Fruit fly (Drosophila melanogaster): ENCODE data around the gene CG12499.
A peak's percentile ranks its signal among the peaks of the same experiment; 100 is the strongest.

CG12499 gene

dm6 chr3R:22424602-22425190 lies 21.7 kb downstream of the CG12499 start, which contains the start of gene pinta (continued):
- TF ChIP-seq CG16813 (GFP tag; IDR thresholded peaks at IDR 0.05; ENCODE audit: partially characterized antibody) (0 out of 3 replicates have a peak, but pooled peaks have one; percentile 22), CG14050 (GFP tag; IDR thresholded peaks at IDR 0.05) (no peak), Dp (GFP tag; optimal IDR thresholded peaks at IDR 0.05) (peak; percentile 21), CG9437 (GFP tag; optimal IDR thresholded peaks at IDR 0.05) (peak; percentile 91), sc (optimal IDR thresholded peaks at IDR 0.05) (no peak), sc (GFP tag; optimal IDR thresholded peaks at IDR 0.05) (no peak), vfl (GFP tag; optimal IDR thresholded peaks at IDR 0.05) (no peak), Eip74EF (GFP tag; optimal IDR thresholded peaks at IDR 0.05) (no peak), Pdp1 (GFP tag; optimal IDR thresholded peaks at IDR 0.05) (peak in 1 of 2 experiments; percentile 91), Sry-δ (GFP tag; optimal IDR thresholded peaks at IDR 0.05) (peak; percentile 59), D (optimal IDR thresholded peaks at IDR 0.05) (no peak), D (GFP tag; optimal IDR thresholded peaks at IDR 0.05) (no peak), eyg (GFP tag; optimal IDR thresholded peaks at IDR 0.05) (no peak), CG2202 (tag; optimal IDR thresholded peaks at IDR 0.05) (no peak)

dm6 chr3R:22423996-22424395 lies 22.4 kb downstream of the CG12499 start:
- TF ChIP-seq CG15269 (tag; optimal IDR thresholded peaks at IDR 0.05) (no peak), CG7987 (GFP tag; optimal IDR thresholded peaks at IDR 0.05) (no peak), Xbp1 (GFP tag; optimal IDR thresholded peaks at IDR 0.05) (peak; percentile 14), CG31365 (tag; optimal IDR thresholded peaks at IDR 0.05) (no peak), Sox102F (GFP tag; optimal IDR thresholded peaks at IDR 0.05) (peak; percentile 34), lbe (GFP tag; optimal IDR thresholded peaks at IDR 0.05) (peak; percentile 8), CG32532 (GFP tag; IDR thresholded peaks at IDR 0.05) (no peak), dmrt99B (tag; optimal IDR thresholded peaks at IDR 0.05) (peak; percentile 6), sens (GFP tag) (peak; percentile 54), CG4854 (GFP tag; optimal IDR thresholded peaks at IDR 0.05) (no peak), CG2120 (GFP tag; optimal IDR thresholded peaks at IDR 0.05) (peak; percentile 18), jigr1 (GFP tag; IDR thresholded peaks at IDR 0.05) (no peak), az2 (GFP tag; optimal IDR thresholded peaks at IDR 0.05) (peak; percentile 4), Sry-β (GFP tag; optimal IDR thresholded peaks at IDR 0.05) (no peak), row (GFP tag; IDR thresholded peaks at IDR 0.05) (peak; percentile 15; the same call in 1 of the 3 replicates), danr (GFP tag; IDR thresholded peaks at IDR 0.05) (no peak), CG9727 (GFP tag; optimal IDR thresholded peaks at IDR 0.05) (no peak), CG31441 (GFP tag; IDR thresholded peaks at IDR 0.05) (0 out of 2 replicates have a peak, but pooled peaks have one; percentile 12), CG6765 (GFP tag; optimal IDR thresholded peaks at IDR 0.05) (no peak), sd (tag; optimal IDR thresholded peaks at IDR 0.05) (peak; percentile 17), HLH4C (GFP tag; IDR thresholded peaks at IDR 0.05; ENCODE audit: partially characterized antibody) (no peak), zen (tag; optimal IDR thresholded peaks at IDR 0.05) (no peak), pnt (GFP tag; optimal IDR thresholded peaks at IDR 0.05) (no peak), Drgx (GFP tag; IDR thresholded peaks at IDR 0.05) (peak; percentile 45), HLHmδ (GFP tag; optimal IDR thresholded peaks at IDR 0.05) (no peak), ash1 (GFP tag; optimal IDR thresholded peaks at IDR 0.05) (no peak), CG7963 (GFP tag; IDR thresholded peaks at IDR 0.05; ENCODE audit: partially characterized antibody) (no peak), CG1603 (tag; optimal IDR thresholded peaks at IDR 0.05) (peak; percentile 20), CG4404 (GFP tag; IDR thresholded peaks at IDR 0.05) (no peak), dan (GFP tag; IDR thresholded peaks at IDR 0.05) (no peak), CG11560 (tag; IDR thresholded peaks at IDR 0.05) (no peak), CG13296 (GFP tag; optimal IDR thresholded peaks at IDR 0.05) (no peak), CG1832 (GFP tag; optimal IDR thresholded peaks at IDR 0.05) (no peak), Hr78 (GFP tag; optimal IDR thresholded peaks at IDR 0.05) (no peak), tin (GFP tag; optimal IDR thresholded peaks at IDR 0.05) (no peak), CG12391 (tag; optimal IDR thresholded peaks at IDR 0.05) (peak; percentile 3)
